Fruit fly (Drosophila melanogaster): ENCODE measurements around the gene CG2767.

DNA sequence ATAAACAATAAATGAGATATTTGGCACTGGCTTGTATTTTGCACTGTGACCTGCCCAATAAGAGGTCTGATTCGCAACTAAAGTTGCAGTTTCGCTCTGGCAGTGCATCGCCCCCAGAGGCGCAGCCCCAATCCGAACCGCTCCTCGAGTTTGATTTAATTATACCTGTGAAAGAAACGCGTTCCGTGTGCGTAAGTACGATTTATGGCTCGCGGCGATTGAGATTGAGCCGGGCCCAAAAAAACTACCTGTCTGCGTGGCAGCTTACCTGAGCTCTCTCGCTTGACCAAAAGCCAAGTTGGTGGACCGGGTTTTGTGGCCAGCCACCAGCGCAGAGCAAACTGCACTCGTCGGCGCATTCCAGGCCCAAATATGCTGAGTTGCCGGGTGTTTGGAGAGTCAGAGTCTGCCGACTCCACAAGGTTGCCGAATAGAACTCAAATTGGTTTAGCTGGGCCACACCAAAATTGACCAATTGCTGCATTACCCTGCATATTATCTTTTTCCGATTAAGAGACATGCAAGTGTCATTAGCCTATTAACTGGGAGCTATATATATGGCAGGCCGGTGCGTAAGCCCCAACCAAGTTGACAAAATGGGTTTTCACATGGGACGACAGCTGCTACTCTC, 29.4 kb downstream of the CG2767 start, which contains the start of the genes CD98hc and Os-C:
- TF ChIP-seq EcR (GFP tag; optimal IDR thresholded peaks at IDR 0.05): no peak
- no peak for TF ChIP-seq CG8301 (tag; optimal IDR thresholded peaks at IDR 0.05)
- no peak for TF ChIP-seq Ets98B (GFP tag; IDR thresholded peaks at IDR 0.05)
- no peak for TF ChIP-seq Pif1B (GFP tag; optimal IDR thresholded peaks at IDR 0.05)
- TF ChIP-seq CG32121 (GFP tag; IDR thresholded peaks at IDR 0.05): no peak
- no peak for TF ChIP-seq CG4496 (GFP tag; IDR thresholded peaks at IDR 0.05)
- TF ChIP-seq gl (tag; optimal IDR thresholded peaks at IDR 0.05): no peak
- TF ChIP-seq CG17806 (tag; optimal IDR thresholded peaks at IDR 0.05): no peak
- TF ChIP-seq CG10348 (GFP tag; IDR thresholded peaks at IDR 0.05): no peak
- no peak for TF ChIP-seq CG13204 (GFP tag; optimal IDR thresholded peaks at IDR 0.05)
- no peak for TF ChIP-seq Pif1A (GFP tag; optimal IDR thresholded peaks at IDR 0.05)
- TF ChIP-seq CG12605 (GFP tag; IDR thresholded peaks at IDR 0.05): 0 out of 2 replicates have a peak, but pooled peaks have one; percentile 17
- no peak for TF ChIP-seq CG14655 (GFP tag; optimal IDR thresholded peaks at IDR 0.05)
- TF ChIP-seq CG8159 (tag; optimal IDR thresholded peaks at IDR 0.05): no peak
